Worm (Caenorhabditis elegans): ENCODE data around the gene T06E8.8.

DNA sequence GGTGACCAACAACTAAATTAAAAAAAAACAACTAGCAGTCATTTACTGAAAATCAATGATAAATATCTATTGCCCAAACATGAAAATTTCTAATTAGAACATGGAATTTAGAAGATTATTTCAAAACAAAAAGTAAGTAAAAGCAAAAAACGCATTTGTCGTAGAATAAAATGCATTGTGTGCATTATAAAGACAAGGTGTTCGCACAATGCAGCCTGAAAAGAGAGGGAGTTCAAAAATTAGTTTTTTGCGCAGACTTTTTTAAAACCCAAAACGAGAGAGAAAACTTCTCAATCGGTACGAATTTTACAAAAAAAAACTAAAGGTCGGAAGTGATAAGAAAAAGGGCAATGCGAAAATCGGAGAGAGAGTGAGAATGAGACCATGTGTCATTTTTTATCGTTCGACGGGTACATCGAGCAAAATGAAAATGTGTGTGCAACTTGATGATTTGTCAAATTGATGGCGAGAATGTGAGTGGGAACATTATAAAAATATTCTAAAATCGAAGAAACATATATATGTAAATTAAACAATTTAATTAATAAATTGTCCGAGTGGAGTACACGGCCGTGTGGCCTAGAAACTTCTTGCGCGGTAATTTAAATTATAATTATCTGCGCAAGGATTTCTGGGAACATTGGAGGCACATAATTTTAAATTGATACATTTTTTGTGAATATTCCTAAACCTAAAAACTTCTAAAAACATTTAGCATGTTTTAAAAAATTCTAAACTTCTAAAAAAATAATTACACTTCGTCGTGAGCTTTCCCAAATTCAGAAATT, 12.0 kb upstream of the T06E8.8 start:
- TF ChIP-seq pha-4 (GFP tag; IDR thresholded peaks at IDR 0.05): no peak
- TF ChIP-seq pha-4 (tag; optimal IDR thresholded peaks at IDR 0.05): no peak
- TF ChIP-seq ztf-11 (tag; optimal IDR thresholded peaks at IDR 0.05): no peak

Data from whole organism, L4 larva.